Worm (Caenorhabditis elegans) whole organism, L1 larva: ENCODE results near the gene slc-9B.2.

Experiments
- C04F5.9 ChIP-seq: sonication (generic microtip); optimal IDR thresholded peaks from 2 replicates; lab custom pipeline; 2016; ENCODE audit warnings: missing genetic modification characterization, missing compliant biosample characterization
- C16A3.4 ChIP-seq: fragments of 150-350 bp; optimal IDR thresholded peaks from 2 replicates; lab custom pipeline; 2014; ENCODE audit warnings: missing biosample characterization, missing genetic modification characterization
- C34B4.2 ChIP-seq: sonication (generic microtip); optimal IDR thresholded peaks from 2 replicates; lab custom pipeline; 2017; ENCODE audit warnings: mild to moderate bottlenecking, missing genetic modification characterization, missing compliant biosample characterization
- aly-2 ChIP-seq: fragments of 150-350 bp; optimal IDR thresholded peaks from 2 replicates; lab custom pipeline; 2014; ENCODE audit warnings: missing biosample characterization, missing genetic modification characterization
- ama-1 ChIP-seq: fragments of 150-350 bp; optimal IDR thresholded peaks from 2 replicates; lab custom pipeline; 2014
- ceh-88 ChIP-seq: fragments of 200-800 bp; sonication (Bioruptor generic); IDR thresholded peaks from 2 replicates; pipeline ENCODE4 v1.3.6; 2022; ENCODE audit warnings: missing genetic modification characterization, missing compliant biosample characterization
- dpl-1 ChIP-seq, 3 experiments: fragments of 150-350 bp in 2 of 3; sonication (generic microtip) in 1 of 3; optimal IDR thresholded peaks; 2 replicates each; lab custom pipeline; 2014 to 2017; ENCODE audit warnings: missing biosample characterization in 3 of 3, missing genetic modification characterization in 3 of 3, missing genetic modification reagents in 3 of 3
- dsc-1 ChIP-seq: sonication (generic microtip); optimal IDR thresholded peaks from 2 replicates; lab custom pipeline; 2016; ENCODE audit warnings: mild to moderate bottlenecking, missing genetic modification characterization, missing compliant biosample characterization
- efl-1 ChIP-seq, 4 experiments: fragments of 150-350 bp; optimal IDR thresholded peaks in 3 of 4; peaks in 1 of 4; 1 replicate in 1 of 4; 2 replicates in 3 of 4; lab custom pipeline; 2014; ENCODE audit warnings: missing biosample characterization in 2 of 4, missing genetic modification characterization in 2 of 4, missing genetic modification reagents in 2 of 4
- egl-13 ChIP-seq: sonication (generic microtip); optimal IDR thresholded peaks from 2 replicates; lab custom pipeline; 2016; ENCODE audit warnings: missing genotype, missing genetic modification reagents, missing genetic modification characterization, missing compliant biosample characterization
- elt-3 ChIP-seq, 6 experiments: fragments of 150-350 bp in 1 of 6; sonication (generic microtip); optimal IDR thresholded peaks; 2 replicates each; lab custom pipeline; 2017 to 2018; ENCODE audit warnings: missing biosample characterization in 6 of 6, missing genetic modification characterization in 6 of 6, inconsistent platforms in 1 of 6
- fkh-4 ChIP-seq: sonication (generic microtip); optimal IDR thresholded peaks from 2 replicates; lab custom pipeline; 2016; ENCODE audit warnings: missing compliant biosample characterization, missing genetic modification characterization, borderline replicate concordance
- fos-1 ChIP-seq: fragments of 150-350 bp; optimal IDR thresholded peaks from 2 replicates; lab custom pipeline; 2014; ENCODE audit warnings: missing biosample characterization, missing genetic modification characterization
- hlh-17 ChIP-seq: fragments of 200-800 bp; sonication (Bioruptor generic); optimal IDR thresholded peaks from 2 replicates; lab custom pipeline; 2018; ENCODE audit warnings: missing genetic modification characterization, mild to moderate bottlenecking, missing compliant biosample characterization, moderate library complexity, borderline replicate concordance
- isw-1 ChIP-seq: fragments of 200-800 bp; sonication (Bioruptor generic); IDR thresholded peaks from 2 replicates; pipeline ENCODE4 v1.3.6; 2022; ENCODE audit warnings: missing genetic modification characterization, missing compliant biosample characterization
- lin-13 ChIP-seq: fragments of 150-350 bp; optimal IDR thresholded peaks from 2 replicates; lab custom pipeline; 2014; ENCODE audit warnings: missing biosample characterization, missing genetic modification reagents, missing genetic modification characterization
- lin-14 ChIP-seq: fragments of 200-800 bp; sonication (Bioruptor generic); optimal IDR thresholded peaks from 2 replicates; lab custom pipeline; 2018; ENCODE audit warnings: mild to moderate bottlenecking, missing genetic modification characterization, moderate library complexity, missing compliant biosample characterization
- lin-15B ChIP-seq: fragments of 150-350 bp; sonication (generic microtip); optimal IDR thresholded peaks from 3 replicates; lab custom pipeline; 2014; ENCODE audit warnings: missing biosample characterization, missing genetic modification characterization
- lin-39 ChIP-seq: fragments of 150-350 bp; optimal IDR thresholded peaks from 2 replicates; lab custom pipeline; 2014; ENCODE audit warnings: missing biosample characterization, missing genetic modification reagents, missing genetic modification characterization
- mab-9 ChIP-seq: fragments of 200-800 bp; sonication (Bioruptor generic); IDR thresholded peaks from 2 replicates; pipeline ENCODE4 v1.3.6; 2022; ENCODE audit warnings: missing genetic modification reagents, missing genetic modification characterization, missing compliant biosample characterization
- mdl-1 ChIP-seq, 2 experiments: fragments of 150-350 bp; optimal IDR thresholded peaks; 2 replicates each; lab custom pipeline; 2014 to 2017; ENCODE audit warnings: missing biosample characterization in 2 of 2, missing genetic modification characterization in 2 of 2, inconsistent platforms in 1 of 2
- mep-1 ChIP-seq: fragments of 150-350 bp; optimal IDR thresholded peaks from 2 replicates; lab custom pipeline; 2014; ENCODE audit warnings: missing biosample characterization, missing genetic modification characterization
- nhr-12 ChIP-seq: sonication (generic microtip); optimal IDR thresholded peaks from 2 replicates; lab custom pipeline; 2017; ENCODE audit warnings: missing biosample characterization, missing genetic modification characterization
- nhr-19 ChIP-seq: fragments of 200-800 bp; sonication (Bioruptor generic); conservative IDR thresholded peaks from 2 replicates; pipeline ENCODE4 v1.3.6; 2022; ENCODE audit warnings: missing genetic modification characterization, missing compliant biosample characterization
- nhr-237 ChIP-seq: fragments of 150-350 bp; optimal IDR thresholded peaks from 2 replicates; lab custom pipeline; 2014; ENCODE audit warnings: missing biosample characterization, missing genetic modification characterization
- nhr-76 ChIP-seq: sonication (generic microtip); optimal IDR thresholded peaks from 2 replicates; lab custom pipeline; 2017; ENCODE audit warnings: missing biosample characterization, missing genetic modification characterization
- nhr-84 ChIP-seq: sonication (generic microtip); optimal IDR thresholded peaks from 2 replicates; lab custom pipeline; 2017; ENCODE audit warnings: missing biosample characterization, missing genetic modification characterization
- nhr-90 ChIP-seq: sonication (generic microtip); optimal IDR thresholded peaks from 2 replicates; lab custom pipeline; 2016; ENCODE audit warnings: mild to moderate bottlenecking, missing genetic modification characterization, missing compliant biosample characterization; ENCODE audit not compliant: poor library complexity
- pqm-1 ChIP-seq: sonication (generic microtip); optimal IDR thresholded peaks from 3 replicates; lab custom pipeline; 2017; ENCODE audit warnings: missing biosample characterization, missing genetic modification characterization
- sox-4 ChIP-seq: sonication (generic microtip); optimal IDR thresholded peaks from 2 replicates; lab custom pipeline; 2016; ENCODE audit warnings: missing genetic modification characterization, missing compliant biosample characterization
- sptf-1 ChIP-seq: fragments of 150-350 bp; optimal IDR thresholded peaks from 2 replicates; lab custom pipeline; 2014; ENCODE audit warnings: missing biosample characterization, missing genetic modification characterization
- swsn-7 ChIP-seq: sonication (generic microtip); optimal IDR thresholded peaks from 2 replicates; lab custom pipeline; 2016; ENCODE audit warnings: missing genetic modification characterization, missing compliant biosample characterization
- tbx-2 ChIP-seq: sonication (generic microtip); optimal IDR thresholded peaks from 2 replicates; lab custom pipeline; 2016; ENCODE audit warnings: missing genetic modification characterization, missing compliant biosample characterization
- unc-30 ChIP-seq: sonication (generic microtip); optimal IDR thresholded peaks from 2 replicates; lab custom pipeline; 2017; ENCODE audit warnings: missing biosample characterization, missing genetic modification characterization
- unc-86 ChIP-seq: sonication (generic microtip); optimal IDR thresholded peaks from 2 replicates; lab custom pipeline; 2016; ENCODE audit warnings: missing genetic modification characterization, missing compliant biosample characterization
- unc-98 ChIP-seq: fragments of 200-800 bp; sonication (Bioruptor generic); IDR thresholded peaks from 2 replicates; pipeline ENCODE4 v1.3.6; 2022; ENCODE audit warnings: missing genetic modification characterization, missing compliant biosample characterization
- vab-15 ChIP-seq: sonication (generic microtip); optimal IDR thresholded peaks from 2 replicates; lab custom pipeline; 2017; ENCODE audit warnings: missing genotype, mild to moderate bottlenecking, missing genetic modification characterization, missing compliant biosample characterization
- zip-4 ChIP-seq: fragments of 200-800 bp; sonication (Bioruptor generic); optimal IDR thresholded peaks from 2 replicates; lab custom pipeline; 2018; ENCODE audit warnings: mild to moderate bottlenecking, missing genetic modification characterization, moderate library complexity, missing compliant biosample characterization
- ztf-4 ChIP-seq: fragments of 150-350 bp; optimal IDR thresholded peaks from 2 replicates; lab custom pipeline; 2014; ENCODE audit warnings: missing biosample characterization, missing genetic modification characterization

slc-9B.2 gene

ce11 chrV:16374676-16375075, 35.8 kb downstream of the slc-9B.2 start, which contains the start of gene srv-34:
srv-34 (minus strand) TSS chrV:16374776.
- TF ChIP-seq aly-2 (tag; lab: Kevin White, UChicago) (no peak), nhr-76 (tag; lab: Kevin White, UChicago) (no peak), ama-1 (lab: Kevin White, UChicago) (no peak), swsn-7 (no peak), efl-1 (optimal IDR thresholded peaks at IDR 0.05; lab: Kevin White, UChicago) (no peak), efl-1 (GFP tag; optimal IDR thresholded peaks at IDR 0.05 in 1 of 2; lab: Kevin White, UChicago) (no peak), lin-15B (tag; lab: Kevin White, UChicago) (no peak), sptf-1 (tag; lab: Kevin White, UChicago) (no peak), mdl-1 (tag; optimal IDR thresholded peaks at IDR 0.05; lab: Kevin White, UChicago) (no peak), hlh-17 (no peak), unc-98 (GFP tag; lab: Robert Waterston, UW) (no peak), fkh-4 (tag; lab: Kevin White, UChicago) (no peak), sox-4 (tag; lab: Kevin White, UChicago) (no peak), C04F5.9 (tag; lab: Kevin White, UChicago) (no peak), nhr-12 (no peak), lin-13 (GFP tag; lab: Kevin White, UChicago) (no peak), elt-3 (tag; optimal IDR thresholded peaks at IDR 0.05; lab: Kevin White, UChicago) (no peak), lin-39 (no peak), nhr-84 (no peak), nhr-90 (tag; lab: Kevin White, UChicago) (no peak)

- TF ChIP-seq nhr-19 (GFP tag; lab: Robert Waterston, UW) (no peak), vab-15 (tag; lab: Kevin White, UChicago) (no peak), tbx-2 (tag; lab: Kevin White, UChicago) (no peak), dpl-1 (GFP tag; optimal IDR thresholded peaks at IDR 0.05; lab: Kevin White, UChicago) (no peak), fos-1 (no peak), unc-86 (no peak), unc-30 (no peak), sptf-1 (tag; lab: Kevin White, UChicago) (no peak), dsc-1 (tag; lab: Kevin White, UChicago) (no peak)
- TF ChIP-seq, all 84 proteins: peak for 0
Observed at ce11 chrV:16376430-16376948, 37.6 kb downstream of the slc-9B.2 start.

ce11 chrV:16377188-16377587, 38.3 kb downstream of the slc-9B.2 start:
- TF ChIP-seq efl-1 (optimal IDR thresholded peaks at IDR 0.05; lab: Kevin White, UChicago) (no peak), efl-1 (GFP tag; optimal IDR thresholded peaks at IDR 0.05 in 1 of 2; lab: Kevin White, UChicago) (no peak), hlh-17 (no peak), C34B4.2 (tag; lab: Kevin White, UChicago) (no peak), mep-1 (tag; lab: Kevin White, UChicago) (no peak), egl-13 (tag; lab: Kevin White, UChicago) (no peak), nhr-76 (tag; lab: Kevin White, UChicago) (no peak), nhr-12 (no peak), lin-15B (tag; lab: Kevin White, UChicago) (no peak), mdl-1 (tag; optimal IDR thresholded peaks at IDR 0.05; lab: Kevin White, UChicago) (no peak), isw-1 (GFP tag; lab: Robert Waterston, UW) (no peak), fos-1 (no peak), pqm-1 (no peak), ceh-88 (GFP tag; lab: Robert Waterston, UW) (no peak), unc-86 (no peak), C16A3.4 (tag; lab: Kevin White, UChicago) (no peak), tbx-2 (tag; lab: Kevin White, UChicago) (no peak), C04F5.9 (tag; lab: Kevin White, UChicago) (no peak), nhr-237 (tag; lab: Kevin White, UChicago) (no peak)

- TF ChIP-seq nhr-12, result no peak
- no peak for TF ChIP-seq nhr-84
- no peak for TF ChIP-seq ceh-88 (GFP tag; lab: Robert Waterston, UW)
- no peak for TF ChIP-seq mab-9 (GFP tag; lab: Robert Waterston, UW)
- TF ChIP-seq lin-14 (GFP tag; lab: Kevin White, UChicago), result no peak
- TF ChIP-seq zip-4 (GFP tag; lab: Kevin White, UChicago), result no peak
- no peak for TF ChIP-seq ztf-4 (tag; lab: Kevin White, UChicago)
Observed at ce11 chrV:16377849-16378248, 39.0 kb downstream of the slc-9B.2 start, which contains the start of gene F13A7.1. F13A7.1 (minus strand) TSS chrV:16377949.
